Worm (Caenorhabditis elegans): ENCODE results near the gene gld-3.

Gene gld-3

DNA sequence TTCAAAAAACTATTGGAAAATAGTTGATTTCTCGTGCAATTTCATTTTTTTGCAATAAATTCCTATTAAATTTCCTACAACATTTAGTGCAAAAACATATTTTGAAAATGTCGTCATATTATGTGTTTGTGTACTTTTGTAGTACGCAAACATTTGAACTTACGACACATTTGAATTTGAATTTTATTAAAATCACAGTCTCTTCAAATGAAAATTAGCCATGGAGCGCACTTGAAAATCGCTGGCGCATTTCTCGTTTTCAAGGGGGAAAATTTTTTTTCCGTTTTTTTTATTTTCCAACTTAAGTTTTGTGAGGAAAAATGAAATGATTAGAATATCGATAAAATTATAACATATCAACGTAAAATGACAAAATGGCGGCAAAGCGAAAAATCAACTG lies 15.1 kb downstream of the gld-3 start (continued):
- TF ChIP-seq F10E7.11 (tag; optimal IDR thresholded peaks at IDR 0.05) (no peak), madf-6 (GFP tag; IDR thresholded peaks at IDR 0.05) (no peak), tbp1 (GFP tag; optimal IDR thresholded peaks at IDR 0.05) (no peak), attf-5 (GFP tag; optimal IDR thresholded peaks at IDR 0.05) (peak; percentile 68), ztf-3 (GFP tag; optimal IDR thresholded peaks at IDR 0.05) (no peak), zfh-2 (GFP tag; conservative IDR thresholded peaks at IDR 0.05) (no peak), ztf-25 (GFP tag; IDR thresholded peaks at IDR 0.05) (no peak), ekl-4 (GFP tag; IDR thresholded peaks at IDR 0.05) (0 out of 2 replicates have a peak, but pooled peaks have one; percentile 17), Y56A3A.18 (GFP tag; IDR thresholded peaks at IDR 0.05) (no peak), F49E8.2 (tag; optimal IDR thresholded peaks at IDR 0.05; ENCODE audit: insufficient read depth) (peak; percentile 70), B0261.1 (tag; optimal IDR thresholded peaks at IDR 0.05) (no peak), F22D6.2 (tag; optimal IDR thresholded peaks at IDR 0.05) (no peak), ama-1 (optimal IDR thresholded peaks at IDR 0.05) (no peak), ama-1 (GFP tag; optimal IDR thresholded peaks at IDR 0.05) (no peak), dpl-1 (GFP tag; optimal IDR thresholded peaks at IDR 0.05) (no peak), attf-6 (GFP tag; IDR thresholded peaks at IDR 0.05) (no peak), T07F8.4 (tag; optimal IDR thresholded peaks at IDR 0.05) (no peak), F55B11.4 (tag; optimal IDR thresholded peaks at IDR 0.05; ENCODE audit: borderline replicate concordance, insufficient read depth) (no peak), C06A6.2 (GFP tag; conservative IDR thresholded peaks at IDR 0.05) (no peak), somi-1 (GFP tag; optimal IDR thresholded peaks at IDR 0.05) (no peak), D2030.7 (GFP tag; IDR thresholded peaks at IDR 0.05) (peak; percentile 60), rec-8 (tag; optimal IDR thresholded peaks at IDR 0.05) (no peak), K11D2.4 (GFP tag; IDR thresholded peaks at IDR 0.05) (no peak), sdz-38 (tag; optimal IDR thresholded peaks at IDR 0.05) (no peak), egl-18 (GFP tag; IDR thresholded peaks at IDR 0.05) (no peak), repo-1 (tag; optimal IDR thresholded peaks at IDR 0.05) (no peak), hrde-1 (tag; optimal IDR thresholded peaks at IDR 0.05; ENCODE audit: borderline replicate concordance) (peak; percentile 46), mel-28 (tag; optimal IDR thresholded peaks at IDR 0.05; ENCODE audit: borderline replicate concordance) (no peak), mxl-1 (tag; optimal IDR thresholded peaks at IDR 0.05) (no peak), bed-2 (GFP tag; IDR thresholded peaks at IDR 0.05) (no peak), cebp-2 (GFP tag; IDR thresholded peaks at IDR 0.05) (no peak), ztf-28 (GFP tag; IDR thresholded peaks at IDR 0.05) (no peak), nfya-1 (tag; optimal IDR thresholded peaks at IDR 0.05; ENCODE audit: borderline replicate concordance, insufficient read depth) (no peak), F39B2.1 (GFP tag; IDR thresholded peaks at IDR 0.05) (no peak), aptf-3 (GFP tag; IDR thresholded peaks at IDR 0.05) (no peak), hsf-1 (GFP tag; IDR thresholded peaks at IDR 0.05) (no peak), hlh-12 (tag; optimal IDR thresholded peaks at IDR 0.05) (no peak), lin-54 (GFP tag; optimal IDR thresholded peaks at IDR 0.05) (peak; percentile 85), snpc-1.1 (tag; optimal IDR thresholded peaks at IDR 0.05; ENCODE audit: insufficient read depth) (peak; percentile 65), ets-4 (GFP tag; optimal IDR thresholded peaks at IDR 0.05) (no peak), Y95B8A.8 (GFP tag; IDR thresholded peaks at IDR 0.05) (no peak), lin-26 (GFP tag; IDR thresholded peaks at IDR 0.05) (no peak), unc-130 (GFP tag; optimal IDR thresholded peaks at IDR 0.05) (no peak), snpc-4 (GFP tag; optimal IDR thresholded peaks at IDR 0.05) (peak; percentile 18), snpc-4 (tag; optimal IDR thresholded peaks at IDR 0.05) (peak in 2 of 4 experiments; percentile 28 to 32), bed-1 (GFP tag; IDR thresholded peaks at IDR 0.05) (no peak), Y67H2A.10 (GFP tag; conservative IDR thresholded peaks at IDR 0.05) (no peak), egl-44 (GFP tag; IDR thresholded peaks at IDR 0.05) (no peak), nfyb-1 (GFP tag; IDR thresholded peaks at IDR 0.05) (no peak), ztf-18 (tag; optimal IDR thresholded peaks at IDR 0.05) (peak; percentile 91)

Measured in whole organism, young adult.